Worm (Caenorhabditis elegans) whole organism, L1 larva: ENCODE data around the gene npr-37.

Source experiments
- C16A3.4 ChIP-seq: fragments of 150-350 bp; optimal IDR thresholded peaks from 2 replicates; lab custom pipeline; 2014; ENCODE audit warnings: missing biosample characterization, missing genetic modification characterization
- aly-2 ChIP-seq: fragments of 150-350 bp; optimal IDR thresholded peaks from 2 replicates; lab custom pipeline; 2014; ENCODE audit warnings: missing biosample characterization, missing genetic modification characterization
- ceh-8 ChIP-seq: fragments of 200-800 bp; sonication (Bioruptor generic); optimal IDR thresholded peaks from 2 replicates; lab custom pipeline; 2018; ENCODE audit warnings: mild to moderate bottlenecking, missing genetic modification characterization, moderate library complexity, missing compliant biosample characterization
- ces-1 ChIP-seq: fragments of 150-350 bp; optimal IDR thresholded peaks from 2 replicates; lab custom pipeline; 2014; ENCODE audit warnings: missing biosample characterization, missing genetic modification reagents, missing genetic modification characterization
- grh-1 ChIP-seq: fragments of 200-800 bp; sonication (Bioruptor generic); IDR thresholded peaks from 2 replicates; pipeline ENCODE4 v1.3.6; 2022; ENCODE audit warnings: missing genetic modification reagents, missing genetic modification characterization, missing compliant biosample characterization
- lin-15B ChIP-seq: fragments of 150-350 bp; sonication (generic microtip); optimal IDR thresholded peaks from 3 replicates; lab custom pipeline; 2014; ENCODE audit warnings: missing biosample characterization, missing genetic modification characterization
- lsy-2 ChIP-seq, 2 experiments: fragments of 150-350 bp; optimal IDR thresholded peaks; 2 replicates each; lab custom pipeline; 2014; ENCODE audit warnings: missing biosample characterization in 2 of 2, missing genetic modification characterization in 2 of 2
- mdl-1 ChIP-seq, 2 experiments: fragments of 150-350 bp; optimal IDR thresholded peaks; 2 replicates each; lab custom pipeline; 2014 to 2017; ENCODE audit warnings: missing biosample characterization in 2 of 2, missing genetic modification characterization in 2 of 2, inconsistent platforms in 1 of 2
- mep-1 ChIP-seq: fragments of 150-350 bp; optimal IDR thresholded peaks from 2 replicates; lab custom pipeline; 2014; ENCODE audit warnings: missing biosample characterization, missing genetic modification characterization
- nhr-11 ChIP-seq: fragments of 150-350 bp; optimal IDR thresholded peaks from 2 replicates; lab custom pipeline; 2014; ENCODE audit warnings: missing biosample characterization, missing genetic modification characterization
- nhr-47 ChIP-seq: sonication (generic microtip); optimal IDR thresholded peaks from 2 replicates; lab custom pipeline; 2016; ENCODE audit warnings: mild to moderate bottlenecking, missing genetic modification characterization, moderate library complexity, missing compliant biosample characterization
- pax-3 ChIP-seq: fragments of 200-800 bp; sonication (Bioruptor generic); optimal IDR thresholded peaks from 2 replicates; lab custom pipeline; 2018; ENCODE audit warnings: mild to moderate bottlenecking, missing genetic modification characterization, moderate library complexity, missing compliant biosample characterization
- snu-23 ChIP-seq: sonication (generic microtip); optimal IDR thresholded peaks from 2 replicates; lab custom pipeline; 2016; ENCODE audit warnings: missing genetic modification characterization, missing compliant biosample characterization
- unc-130 ChIP-seq: fragments of 150-350 bp; optimal IDR thresholded peaks from 2 replicates; lab custom pipeline; 2017; ENCODE audit warnings: missing biosample characterization, missing genetic modification characterization, inconsistent platforms
- unc-62 ChIP-seq: fragments of 150-350 bp; optimal IDR thresholded peaks from 2 replicates; lab custom pipeline; 2014; ENCODE audit warnings: missing biosample characterization, missing genetic modification reagents, missing genetic modification characterization
- unc-98 ChIP-seq: fragments of 200-800 bp; sonication (Bioruptor generic); IDR thresholded peaks from 2 replicates; pipeline ENCODE4 v1.3.6; 2022; ENCODE audit warnings: missing genetic modification characterization, missing compliant biosample characterization
- xbp-1 ChIP-seq: sonication (generic microtip); optimal IDR thresholded peaks from 2 replicates; lab custom pipeline; 2016; ENCODE audit warnings: missing genetic modification characterization, missing compliant biosample characterization

The npr-37 gene

ce11 chrIV:419674-420073, 61.3 kb downstream of the npr-37 start, which contains the start of gene eri-1:
TSS of gene eri-1 (minus strand) at chrIV:419958.
- no peak for TF ChIP-seq grh-1 (GFP tag; lab: Robert Waterston, UW)
- TF ChIP-seq lsy-2 (tag; optimal IDR thresholded peaks at IDR 0.05; lab: Kevin White, UChicago) = no peak
- no peak for TF ChIP-seq ceh-8
- no peak for TF ChIP-seq unc-130
- TF ChIP-seq C16A3.4 (tag; lab: Kevin White, UChicago) = no peak
- TF ChIP-seq lin-15B (tag; lab: Kevin White, UChicago) = no peak
- TF ChIP-seq unc-62 (GFP tag; lab: Kevin White, UChicago) = no peak
- TF ChIP-seq snu-23 (GFP tag; lab: Kevin White, UChicago) = no peak
- no peak for TF ChIP-seq pax-3
- TF ChIP-seq mdl-1 (tag; optimal IDR thresholded peaks at IDR 0.05; lab: Kevin White, UChicago) = no peak
- no peak for TF ChIP-seq unc-98 (GFP tag; lab: Robert Waterston, UW)
- no peak for TF ChIP-seq aly-2 (tag; lab: Kevin White, UChicago)
- no peak for TF ChIP-seq ces-1 (GFP tag; lab: Kevin White, UChicago)
- no peak for TF ChIP-seq nhr-11 (tag; lab: Kevin White, UChicago)
- TF ChIP-seq mep-1 = no peak
- no peak for TF ChIP-seq xbp-1 (tag; lab: Kevin White, UChicago)
- no peak for TF ChIP-seq nhr-47 (tag; lab: Kevin White, UChicago)
